Fruit fly (Drosophila melanogaster) whole organism, embryonic: ENCODE measurements around the gene alpha-Spec.

Experiments used
- CG11456 ChIP-seq: fragments of 200-800 bp; sonication (Bioruptor generic); IDR thresholded peaks from 3 replicates; pipeline ENCODE4 v1.3.6; 2022; ENCODE audit warnings: missing biosample characterization, missing genetic modification characterization
- CG34376 ChIP-seq: fragments of 200-800 bp; sonication (Bioruptor generic); optimal IDR thresholded peaks from 2 replicates; lab custom pipeline; 2018; ENCODE audit warnings: missing biosample characterization, mild to moderate bottlenecking, missing genetic modification characterization
- CG4404 ChIP-seq: fragments of 200-800 bp; sonication (Bioruptor generic); IDR thresholded peaks from 2 replicates; pipeline ENCODE4 v1.3.6; 2022; ENCODE audit warnings: missing biosample characterization, missing genetic modification characterization
- CG4730 ChIP-seq: fragments of 200-800 bp; sonication (Bioruptor generic); IDR thresholded peaks from 2 replicates; pipeline ENCODE4 v1.3.6; 2022; ENCODE audit warnings: missing biosample characterization, missing genetic modification characterization
- Hr39 ChIP-seq: fragments of >200 bp; optimal IDR thresholded peaks from 2 replicates; lab custom pipeline; 2017
- NC2β ChIP-seq: fragments of 200-800 bp; sonication (Bioruptor generic); optimal IDR thresholded peaks from 2 replicates; lab custom pipeline; 2016; ENCODE audit warnings: missing biosample characterization, missing genetic modification characterization
- YL-1 ChIP-seq: fragments of 200-800 bp; sonication (Bioruptor generic); optimal IDR thresholded peaks from 3 replicates; lab custom pipeline; 2017; ENCODE audit warnings: missing biosample characterization, mild to moderate bottlenecking, missing genetic modification characterization
- dati ChIP-seq: fragments of 200-800 bp; sonication (Bioruptor generic); IDR thresholded peaks from 2 replicates; pipeline ENCODE4 v1.3.6; 2022; ENCODE audit warnings: missing biosample characterization, missing genetic modification characterization
- sug ChIP-seq: fragments of 200-800 bp; optimal IDR thresholded peaks from 2 replicates; lab custom pipeline; 2019; ENCODE audit warnings: missing biosample characterization, mild to moderate bottlenecking, missing genetic modification characterization, moderate library complexity
- zfh1 ChIP-seq: fragments of 200-800 bp; sonication (Bioruptor generic); IDR thresholded peaks from 3 replicates; pipeline ENCODE4 v1.3.6; 2022; ENCODE audit warnings: missing biosample characterization, missing genetic modification characterization

DNA sequence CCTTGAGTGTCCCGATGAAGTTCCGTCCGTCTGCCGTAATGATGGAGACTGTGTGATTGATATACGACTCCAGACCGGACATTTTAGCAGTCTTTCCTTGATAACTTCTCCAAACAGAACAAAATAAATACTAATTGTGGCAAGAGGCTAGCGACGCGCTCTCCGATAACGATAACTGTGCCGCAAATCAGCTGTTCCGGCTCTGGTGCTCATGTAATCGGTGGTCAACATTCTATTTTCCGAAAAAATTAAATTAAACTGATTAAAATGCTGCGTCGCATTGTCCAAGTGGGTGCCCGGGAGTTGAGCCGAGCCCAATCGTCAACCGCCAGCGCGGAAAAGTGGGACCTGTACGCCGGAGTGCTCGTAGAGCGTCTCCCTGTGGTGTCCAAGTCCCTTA, 17.9 kb downstream of the alpha-Spec start, which contains the start of the genes CG2021 and mRpL46:
- TF ChIP-seq CG4730 (GFP tag; lab: Robert Waterston, UW) = no peak
- TF ChIP-seq CG4404 (GFP tag; lab: Robert Waterston, UW) = no peak
- TF ChIP-seq CG11456 (GFP tag; lab: Robert Waterston, UW) = no peak
- no peak for TF ChIP-seq CG34376 (GFP tag; lab: Kevin White, UChicago)
- TF ChIP-seq sug (tag; lab: Kevin White, UChicago) = no peak
- no peak for TF ChIP-seq NC2β (GFP tag; lab: Kevin White, UChicago)
- TF ChIP-seq YL-1 (GFP tag; lab: Kevin White, UChicago) = no peak
- no peak for TF ChIP-seq dati
- TF ChIP-seq zfh1 (GFP tag; lab: Robert Waterston, UW) = no peak
- no peak for TF ChIP-seq Hr39 (lab: Kevin White, UChicago)
